Worm (Caenorhabditis elegans): Measurements from ENCODE around the gene Y53G8AM.8.

DNA sequence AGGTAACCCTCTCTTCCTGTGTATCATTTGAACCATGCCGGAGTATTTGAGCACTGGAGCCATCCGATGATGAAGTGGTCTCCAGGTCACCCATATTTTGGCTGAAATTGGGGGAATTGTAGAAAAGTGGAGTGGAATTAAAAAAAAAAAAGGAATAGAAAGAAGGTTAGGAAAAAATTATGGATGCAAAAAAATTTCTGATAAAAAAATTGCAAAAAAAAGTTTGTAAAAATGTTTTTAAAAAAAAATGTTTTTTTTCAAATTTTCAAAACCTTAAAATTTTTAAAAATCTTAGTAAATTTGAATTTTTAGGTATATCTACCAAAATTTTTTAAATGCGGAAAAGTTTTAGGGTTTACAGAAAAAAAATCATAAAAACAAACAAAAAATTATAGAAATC is 59.5 kb downstream of the Y53G8AM.8 start, which contains the start of gene frm-8:
- TF ChIP-seq ceh-16 (tag; optimal IDR thresholded peaks at IDR 0.05): no peak
- TF ChIP-seq fos-1 (tag; optimal IDR thresholded peaks at IDR 0.05): no peak
- TF ChIP-seq mab-5 (tag; optimal IDR thresholded peaks at IDR 0.05): no peak
- TF ChIP-seq ama-1 (optimal IDR thresholded peaks at IDR 0.05): no peak
- TF ChIP-seq peb-1 (tag; optimal IDR thresholded peaks at IDR 0.05): no peak

Data from whole organism, L2 larva.